Worm (Caenorhabditis elegans) whole organism, L4 larva: Measurements from ENCODE around the gene dyla-1.

ENCODE experiments used
- T20F7.1 ChIP-seq: fragments of 200-800 bp; sonication (Bioruptor generic); optimal IDR thresholded peaks from 2 replicates; lab custom pipeline; 2018; ENCODE audit warnings: mild to moderate bottlenecking, missing genetic modification characterization, missing compliant biosample characterization
- aha-1 ChIP-seq: fragments of 150-350 bp; peaks from one replicate; lab custom pipeline; 2014; ENCODE audit warnings: missing biosample characterization, missing genetic modification characterization
- ceh-62 ChIP-seq: sonication (generic microtip); optimal IDR thresholded peaks from 2 replicates; lab custom pipeline; 2017; ENCODE audit warnings: missing biosample characterization, missing genetic modification characterization
- ces-1 ChIP-seq: fragments of 150-350 bp; sonication (generic microtip); optimal IDR thresholded peaks from 4 replicates; lab custom pipeline; 2014; ENCODE audit warnings: missing biosample characterization, missing genetic modification reagents, missing genetic modification characterization
- daf-16 ChIP-seq, 3 experiments: sonication (generic microtip); optimal IDR thresholded peaks; 2 replicates each; lab custom pipeline; 2016 to 2017; ENCODE audit warnings: missing genetic modification characterization in 3 of 3, missing genetic modification reagents in 3 of 3, mild to moderate bottlenecking in 2 of 3, missing compliant biosample characterization in 2 of 3, missing biosample characterization in 1 of 3, moderate library complexity in 1 of 3
- dmd-6 ChIP-seq: fragments of 200-800 bp; sonication (Bioruptor generic); IDR thresholded peaks from 2 replicates; pipeline ENCODE4 v1.3.6; 2022; ENCODE audit warnings: missing genetic modification reagents, missing genetic modification characterization, missing compliant biosample characterization
- dmd-9 ChIP-seq: fragments of 200-800 bp; sonication (Bioruptor generic); IDR thresholded peaks from 2 replicates; pipeline ENCODE4 v1.3.6; 2022; ENCODE audit warnings: missing genetic modification reagents, missing genetic modification characterization, missing compliant biosample characterization
- duxl-1 ChIP-seq: sonication (generic microtip); optimal IDR thresholded peaks from 2 replicates; lab custom pipeline; 2016; ENCODE audit warnings: mild to moderate bottlenecking, missing genetic modification characterization, moderate library complexity, missing compliant biosample characterization; ENCODE audit not compliant: poor library complexity
- dve-1 ChIP-seq: sonication (generic microtip); optimal IDR thresholded peaks from 2 replicates; lab custom pipeline; 2017; ENCODE audit warnings: antibody characterized with exemption, mild to moderate bottlenecking, missing genetic modification characterization, missing compliant biosample characterization; ENCODE audit not compliant: insufficient read depth
- egl-27 ChIP-seq: sonication (generic microtip); optimal IDR thresholded peaks from 3 replicates; lab custom pipeline; 2017; ENCODE audit warnings: missing biosample characterization, missing genetic modification reagents, missing genetic modification characterization
- egl-43 ChIP-seq: fragments of 200-800 bp; sonication (Bioruptor generic); IDR thresholded peaks from 2 replicates; pipeline ENCODE4 v1.3.6; 2022; ENCODE audit warnings: missing genetic modification reagents, missing genetic modification characterization, missing compliant biosample characterization
- fkh-10 ChIP-seq: fragments of 150-350 bp; optimal IDR thresholded peaks from 2 replicates; lab custom pipeline; 2014; ENCODE audit warnings: missing biosample characterization, missing genetic modification reagents, missing genetic modification characterization
- hif-1 ChIP-seq, 2 experiments: sonication (generic microtip); optimal IDR thresholded peaks; 2 replicates each; lab custom pipeline; 2016 to 2017; ENCODE audit warnings: missing compliant biosample characterization in 2 of 2, missing genetic modification characterization in 2 of 2, missing genetic modification reagents in 2 of 2, missing genotype in 2 of 2, mild to moderate bottlenecking in 1 of 2
- hlh-11 ChIP-seq: fragments of 200-800 bp; sonication (Bioruptor generic); optimal IDR thresholded peaks from 2 replicates; lab custom pipeline; 2018; ENCODE audit warnings: mild to moderate bottlenecking, missing genetic modification characterization, missing compliant biosample characterization
- hlh-30 ChIP-seq: sonication (generic microtip); optimal IDR thresholded peaks from 2 replicates; lab custom pipeline; 2017; ENCODE audit warnings: antibody characterized with exemption, mild to moderate bottlenecking, missing genetic modification characterization, missing compliant biosample characterization; ENCODE audit not compliant: insufficient read depth
- hmg-1.1 ChIP-seq: fragments of 200-800 bp; sonication (Bioruptor generic); IDR thresholded peaks from 2 replicates; pipeline ENCODE4 v1.3.6; 2022; ENCODE audit warnings: missing genetic modification reagents, missing genetic modification characterization, missing compliant biosample characterization
- lim-7 ChIP-seq: fragments of 200-800 bp; sonication (Bioruptor generic); IDR thresholded peaks from 2 replicates; pipeline ENCODE4 v1.3.6; 2022; ENCODE audit warnings: missing genetic modification characterization, missing compliant biosample characterization
- lin-13 ChIP-seq: fragments of 150-350 bp; optimal IDR thresholded peaks from 2 replicates; lab custom pipeline; 2014; ENCODE audit warnings: missing biosample characterization, missing genetic modification reagents, missing genetic modification characterization
- lin-39 ChIP-seq: fragments of 150-350 bp; optimal IDR thresholded peaks from 2 replicates; lab custom pipeline; 2014; ENCODE audit warnings: missing biosample characterization, missing genetic modification reagents, missing genetic modification characterization
- lsy-2 ChIP-seq, 2 experiments: fragments of 150-350 bp in 1 of 2; sonication (generic microtip) in 1 of 2; optimal IDR thresholded peaks; 2 replicates each; lab custom pipeline; 2014 to 2017; ENCODE audit warnings: missing biosample characterization in 2 of 2, missing genetic modification characterization in 2 of 2
- mdl-1 ChIP-seq, 2 experiments: fragments of 150-350 bp in 1 of 2; sonication (generic microtip) in 1 of 2; optimal IDR thresholded peaks; 2 replicates each; lab custom pipeline; 2014 to 2017; ENCODE audit warnings: missing biosample characterization in 2 of 2, missing genetic modification characterization in 2 of 2
- mep-1 ChIP-seq: fragments of 150-350 bp; sonication (generic microtip); optimal IDR thresholded peaks from 3 replicates; lab custom pipeline; 2014; ENCODE audit warnings: missing biosample characterization, missing genetic modification characterization
- mes-2 ChIP-seq: sonication (generic microtip); optimal IDR thresholded peaks from 2 replicates; lab custom pipeline; 2016; ENCODE audit warnings: missing genotype, mild to moderate bottlenecking, missing genetic modification characterization, missing compliant biosample characterization; ENCODE audit not compliant: poor library complexity, severe bottlenecking
- mxl-3 ChIP-seq: fragments of 200-800 bp; sonication (Bioruptor generic); optimal IDR thresholded peaks from 2 replicates; lab custom pipeline; 2018; ENCODE audit warnings: mild to moderate bottlenecking, missing genetic modification characterization, missing compliant biosample characterization
- nhr-102 ChIP-seq: sonication (generic microtip); optimal IDR thresholded peaks from 2 replicates; lab custom pipeline; 2016; ENCODE audit warnings: mild to moderate bottlenecking, missing genetic modification characterization, moderate library complexity, missing compliant biosample characterization
- nhr-11 ChIP-seq: fragments of 150-350 bp; optimal IDR thresholded peaks from 2 replicates; lab custom pipeline; 2014; ENCODE audit warnings: missing biosample characterization, missing genetic modification characterization
- nhr-28 ChIP-seq: fragments of 150-350 bp; optimal IDR thresholded peaks from 2 replicates; lab custom pipeline; 2014; ENCODE audit warnings: missing biosample characterization, missing genetic modification characterization
- nhr-48 ChIP-seq: sonication (generic microtip); optimal IDR thresholded peaks from 2 replicates; lab custom pipeline; 2016; ENCODE audit warnings: mild to moderate bottlenecking, missing genetic modification characterization, missing compliant biosample characterization
- nhr-6 ChIP-seq: fragments of 150-350 bp; optimal IDR thresholded peaks from 2 replicates; lab custom pipeline; 2014; ENCODE audit warnings: missing biosample characterization, missing genetic modification characterization
- pha-4 ChIP-seq, 2 experiments: fragments of 150-350 bp in 1 of 2; fragments of 200-800 bp in 1 of 2; sonication (Bioruptor generic) in 1 of 2; IDR thresholded peaks in 1 of 2; optimal IDR thresholded peaks in 1 of 2; 2 replicates each; pipeline versions ENCODE4 v1.3.6 to Lab custom; 2014 to 2022; ENCODE audit warnings: missing genetic modification characterization in 2 of 2, missing genetic modification reagents in 2 of 2, missing biosample characterization in 1 of 2, missing compliant biosample characterization in 1 of 2
- rbr-2 ChIP-seq: sonication (generic microtip); optimal IDR thresholded peaks from 2 replicates; lab custom pipeline; 2016; ENCODE audit warnings: missing genotype, missing genetic modification characterization, missing compliant biosample characterization
- spr-1 ChIP-seq: sonication (generic microtip); optimal IDR thresholded peaks from 2 replicates; lab custom pipeline; 2016; ENCODE audit warnings: mild to moderate bottlenecking, missing genetic modification characterization, missing compliant biosample characterization
- unc-39 ChIP-seq: sonication (generic microtip); optimal IDR thresholded peaks from 2 replicates; lab custom pipeline; 2017; ENCODE audit warnings: missing biosample characterization, missing genetic modification characterization
- unc-62 ChIP-seq, 3 experiments: fragments of 150-350 bp in 1 of 3; sonication (generic microtip); optimal IDR thresholded peaks in 2 of 3; peaks in 1 of 3; 1 replicate in 1 of 3; 2 replicates in 2 of 3; lab custom pipeline; 2014 to 2017; ENCODE audit warnings: missing biosample characterization in 3 of 3, missing genetic modification characterization in 3 of 3, missing genetic modification reagents in 3 of 3, missing genotype in 1 of 3
- zip-2 ChIP-seq: fragments of 150-350 bp; optimal IDR thresholded peaks from 2 replicates; lab custom pipeline; 2014; ENCODE audit warnings: missing biosample characterization, missing genetic modification characterization
- ztf-7 ChIP-seq: fragments of 150-350 bp; optimal IDR thresholded peaks from 2 replicates; lab custom pipeline; 2014; ENCODE audit warnings: missing biosample characterization, missing genetic modification characterization

Gene dyla-1

ce11 chrX:16798621-16799020, 42.2 kb upstream of the dyla-1 start (continued):
- TF ChIP-seq ces-1 (GFP tag; lab: Kevin White, UChicago) (no peak), hmg-1.1 (no peak), pha-4 (GFP tag; IDR thresholded peaks at IDR 0.05; lab: Robert Waterston, UW) (peak; percentile 9; the same call in 1 of the 2 replicates), pha-4 (tag; optimal IDR thresholded peaks at IDR 0.05; lab: Kevin White, UChicago) (no peak), egl-27 (tag; lab: Kevin White, UChicago) (no peak), lin-39 (tag; lab: Kevin White, UChicago) (no peak)
- TF ChIP-seq, all 104 proteins: peak for 11

DNA sequence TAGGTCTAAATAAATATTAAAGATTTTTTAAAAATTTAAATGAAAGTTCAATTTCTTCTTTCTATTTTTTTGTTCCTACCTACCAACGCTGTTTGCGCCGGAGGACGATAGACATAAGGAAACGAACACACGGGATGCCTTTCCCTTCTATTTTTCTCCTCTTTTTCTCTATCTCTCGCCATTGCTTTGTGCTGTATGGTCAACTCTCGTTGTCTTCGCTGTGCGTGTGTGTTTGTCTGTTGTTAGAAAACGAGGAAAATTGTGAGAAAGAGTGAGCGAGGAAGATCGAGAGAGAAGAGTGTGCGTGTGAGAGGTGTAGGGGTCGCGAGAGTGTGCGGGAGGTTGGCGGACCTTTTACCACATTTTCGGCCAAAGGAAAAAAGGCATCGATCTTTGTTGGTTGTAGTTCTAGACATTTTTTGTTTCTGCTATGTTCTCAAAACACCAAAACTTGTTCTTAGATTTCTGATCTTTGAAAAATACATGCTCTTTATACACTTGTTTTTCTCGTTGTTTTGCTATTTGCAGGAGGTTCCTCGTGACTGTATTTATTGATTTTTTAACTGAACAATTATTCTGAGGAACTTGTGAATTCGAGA, 41.7 kb upstream of the dyla-1 start:
- TF ChIP-seq hlh-11 (tag; lab: Kevin White, UChicago) = peak; percentile 18
- TF ChIP-seq daf-16 (GFP tag; optimal IDR thresholded peaks at IDR 0.05; lab: Kevin White, UChicago) = peak in 1 of 2 experiments; percentile 50
- peak; percentile 40 for TF ChIP-seq daf-16 (tag; optimal IDR thresholded peaks at IDR 0.05; lab: Kevin White, UChicago)
- TF ChIP-seq hmg-1.1 = peak; percentile 72
- TF ChIP-seq pha-4 (GFP tag; IDR thresholded peaks at IDR 0.05; lab: Robert Waterston, UW) = no peak
- TF ChIP-seq pha-4 (tag; optimal IDR thresholded peaks at IDR 0.05; lab: Kevin White, UChicago) = peak; percentile 39
- peak; percentile 7 for TF ChIP-seq nhr-102 (tag; lab: Kevin White, UChicago)
- TF ChIP-seq unc-39 (tag; lab: Kevin White, UChicago) = no peak
- TF ChIP-seq rbr-2 (tag; lab: Kevin White, UChicago) = peak; percentile 68
- TF ChIP-seq egl-43 (GFP tag; lab: Robert Waterston, UW) = 0 out of 2 replicates have a peak, but pooled peaks have one; percentile 41
- peak in 1 of 2 experiments; percentile 84 for TF ChIP-seq mdl-1 (tag; optimal IDR thresholded peaks at IDR 0.05; lab: Kevin White, UChicago)
- peak; percentile 63 for TF ChIP-seq mes-2 (tag; lab: Kevin White, UChicago)
- TF ChIP-seq dmd-6 (GFP tag; lab: Robert Waterston, UW) = peak; percentile 21; the same call in 1 of the 2 replicates
- TF ChIP-seq unc-62 (GFP tag; optimal IDR thresholded peaks at IDR 0.05 in 1 of 2; lab: Kevin White, UChicago) = no peak
- no peak for TF ChIP-seq unc-62 (tag; optimal IDR thresholded peaks at IDR 0.05; lab: Kevin White, UChicago)
- peak; percentile 2 for TF ChIP-seq lin-13 (GFP tag; lab: Kevin White, UChicago)
- no peak for TF ChIP-seq zip-2 (tag; lab: Kevin White, UChicago)
- peak; percentile 71 for TF ChIP-seq hlh-30 (tag; lab: Kevin White, UChicago)
- TF ChIP-seq lim-7 (GFP tag; lab: Robert Waterston, UW) = no peak
- TF ChIP-seq spr-1 (tag; lab: Kevin White, UChicago) = peak; percentile 5
- peak; percentile 72 for TF ChIP-seq nhr-28
- TF ChIP-seq dmd-9 (GFP tag; lab: Robert Waterston, UW) = no peak
- TF ChIP-seq hif-1 (tag; optimal IDR thresholded peaks at IDR 0.05; lab: Kevin White, UChicago) = peak in 1 of 2 experiments; percentile 23
- TF ChIP-seq T20F7.1 (GFP tag; lab: Kevin White, UChicago) = no peak
- TF ChIP-seq ztf-7 (tag; lab: Kevin White, UChicago) = no peak
- peak; percentile 19 for TF ChIP-seq dve-1 (tag; lab: Kevin White, UChicago)
- TF ChIP-seq mep-1 (tag; lab: Kevin White, UChicago) = peak; percentile 84
- TF ChIP-seq aha-1 (tag; lab: Kevin White, UChicago) = peak; percentile 34
- peak; percentile 12 for TF ChIP-seq nhr-11 (tag; lab: Kevin White, UChicago)
- TF ChIP-seq duxl-1 = peak; percentile 28
- TF ChIP-seq egl-27 (tag; lab: Kevin White, UChicago) = no peak
- peak; percentile 51 for TF ChIP-seq fkh-10
- TF ChIP-seq lsy-2 (tag; optimal IDR thresholded peaks at IDR 0.05; lab: Kevin White, UChicago) = peak in 1 of 2 experiments; percentile 65
- peak; percentile 81 for TF ChIP-seq mxl-3 (GFP tag; lab: Kevin White, UChicago)
- no peak for TF ChIP-seq nhr-48 (tag; lab: Kevin White, UChicago)
- no peak for TF ChIP-seq ceh-62 (tag; lab: Kevin White, UChicago)
- peak; percentile 67 for TF ChIP-seq nhr-6 (tag; lab: Kevin White, UChicago)
